Fruit fly (Drosophila melanogaster): ENCODE data around the gene CG31715.

- no peak for TF ChIP-seq h (GFP tag; optimal IDR thresholded peaks at IDR 0.05)
- no peak for TF ChIP-seq Vsx2 (GFP tag; optimal IDR thresholded peaks at IDR 0.05; ENCODE audit: partially characterized antibody)
- TF ChIP-seq usp (GFP tag; optimal IDR thresholded peaks at IDR 0.05) = no peak
- no peak for TF ChIP-seq lola (GFP tag; optimal IDR thresholded peaks at IDR 0.05)
- TF ChIP-seq psq (GFP tag; optimal IDR thresholded peaks at IDR 0.05) = no peak
- no peak for TF ChIP-seq tai (GFP tag; optimal IDR thresholded peaks at IDR 0.05)
- no peak for TF ChIP-seq Hr83 (GFP tag; optimal IDR thresholded peaks at IDR 0.05; ENCODE audit: poor library complexity, severe bottlenecking)
These were observed 25.5 kb upstream of the CG31715 start for dm6 chr2L:10315888-10316287.

Data from whole organism, wandering third instar larva.